Fruit fly (Drosophila melanogaster) whole organism, prepupa: ENCODE measurements around the gene U2af38.

Experiments
- Blimp-1 ChIP-seq: fragments of 200-800 bp; sonication (Bioruptor generic); optimal IDR thresholded peaks from 3 replicates; lab custom pipeline; 2017; ENCODE audit warnings: missing biosample characterization, missing genetic modification characterization, mild to moderate bottlenecking, moderate library complexity, missing genetic modification reagents
- CG10631 ChIP-seq: fragments of 200-800 bp; sonication (Bioruptor generic); optimal IDR thresholded peaks from 2 replicates; lab custom pipeline; 2016; ENCODE audit warnings: missing biosample characterization, missing genetic modification characterization
- CG11294 ChIP-seq: fragments of 200-800 bp; sonication (Bioruptor generic); IDR thresholded peaks from 2 replicates; pipeline ENCODE4 v1.3.6; 2022; ENCODE audit warnings: missing biosample characterization, missing genetic modification characterization
- CG11902 ChIP-seq: fragments of 200-800 bp; sonication (Bioruptor generic); optimal IDR thresholded peaks from 3 replicates; lab custom pipeline; 2016; ENCODE audit warnings: missing biosample characterization, missing genetic modification characterization
- CG1621 ChIP-seq: fragments of 200-800 bp; sonication (Bioruptor generic); optimal IDR thresholded peaks from 3 replicates; lab custom pipeline; 2018; ENCODE audit warnings: missing biosample characterization, mild to moderate bottlenecking, missing genetic modification characterization
- CG16779 ChIP-seq: fragments of 200-800 bp; sonication (Bioruptor generic); optimal IDR thresholded peaks from 3 replicates; lab custom pipeline; 2017; ENCODE audit warnings: missing biosample characterization, mild to moderate bottlenecking, missing genetic modification characterization
- CG3032 ChIP-seq: fragments of 200-800 bp; optimal IDR thresholded peaks from 2 replicates; lab custom pipeline; 2019; ENCODE audit warnings: missing biosample characterization, mild to moderate bottlenecking, missing genetic modification characterization, moderate library complexity
- CG31627 ChIP-seq: fragments of 200-800 bp; sonication (Bioruptor generic); optimal IDR thresholded peaks from 3 replicates; lab custom pipeline; 2016; ENCODE audit warnings: missing biosample characterization, missing genetic modification characterization
- CG32006 ChIP-seq: fragments of 200-800 bp; sonication (Bioruptor generic); optimal IDR thresholded peaks from 3 replicates; lab custom pipeline; 2017; ENCODE audit warnings: missing biosample characterization, mild to moderate bottlenecking, missing genetic modification characterization
- CG3919 ChIP-seq: fragments of 200-800 bp; sonication (Bioruptor generic); optimal IDR thresholded peaks from 3 replicates; lab custom pipeline; 2016; ENCODE audit warnings: missing biosample characterization, missing genetic modification characterization
- CG4318 ChIP-seq: fragments of 200-800 bp; sonication (Bioruptor generic); optimal IDR thresholded peaks from 3 replicates; lab custom pipeline; 2017; ENCODE audit warnings: missing biosample characterization, mild to moderate bottlenecking, missing genetic modification characterization
- CG6163 ChIP-seq: fragments of 200-800 bp; sonication (Bioruptor generic); IDR thresholded peaks from 3 replicates; pipeline ENCODE4 v1.3.6; 2022; ENCODE audit warnings: missing biosample characterization, missing genetic modification characterization
- CG6276 ChIP-seq: fragments of 200-800 bp; sonication (Bioruptor generic); optimal IDR thresholded peaks from 2 replicates; lab custom pipeline; 2017; ENCODE audit warnings: missing biosample characterization, mild to moderate bottlenecking, missing genetic modification characterization
- CG6854 ChIP-seq: fragments of 200-800 bp; sonication (Bioruptor generic); optimal IDR thresholded peaks from 2 replicates; lab custom pipeline; 2017; ENCODE audit warnings: missing biosample characterization, mild to moderate bottlenecking, missing genetic modification characterization
- CG7368 ChIP-seq: fragments of 200-800 bp; sonication (Bioruptor generic); optimal IDR thresholded peaks from 3 replicates; lab custom pipeline; 2016; ENCODE audit warnings: missing biosample characterization, missing genetic modification characterization
- Ets21C ChIP-seq: fragments of 200-800 bp; sonication (Bioruptor generic); optimal IDR thresholded peaks from 3 replicates; lab custom pipeline; 2016; ENCODE audit warnings: missing biosample characterization, missing genetic modification characterization
- Hr38 ChIP-seq: sonication (Bioruptor generic); optimal IDR thresholded peaks from 2 replicates; lab custom pipeline; 2016; ENCODE audit warnings: missing biosample characterization, missing genetic modification characterization
- Hr39 ChIP-seq: fragments of 200-800 bp; sonication (Bioruptor generic); optimal IDR thresholded peaks from 2 replicates; lab custom pipeline; 2016; ENCODE audit warnings: missing biosample characterization, missing genetic modification characterization
- Lpt ChIP-seq: fragments of 200-800 bp; sonication (Bioruptor generic); optimal IDR thresholded peaks from 3 replicates; lab custom pipeline; 2016; ENCODE audit warnings: missing biosample characterization, missing genetic modification characterization
- Sox102F ChIP-seq: fragments of 200-800 bp; sonication (Bioruptor generic); optimal IDR thresholded peaks from 2 replicates; lab custom pipeline; 2016; ENCODE audit warnings: missing biosample characterization, mild to moderate bottlenecking, missing genetic modification characterization
- Sox14 ChIP-seq: fragments of 200-800 bp; sonication (Bioruptor generic); optimal IDR thresholded peaks from 3 replicates; lab custom pipeline; 2016; ENCODE audit warnings: missing biosample characterization, missing genetic modification characterization
- Sox15 ChIP-seq: fragments of 200-800 bp; sonication (Bioruptor generic); optimal IDR thresholded peaks from 3 replicates; lab custom pipeline; 2016; ENCODE audit warnings: missing biosample characterization, missing genetic modification characterization
- achi ChIP-seq: fragments of 200-800 bp; sonication (Bioruptor generic); optimal IDR thresholded peaks from 3 replicates; lab custom pipeline; 2016; ENCODE audit warnings: missing biosample characterization, missing genetic modification characterization
- acj6 ChIP-seq: fragments of 200-800 bp; sonication (Bioruptor generic); optimal IDR thresholded peaks from 3 replicates; lab custom pipeline; 2016; ENCODE audit warnings: missing biosample characterization, missing genetic modification characterization
- dac ChIP-seq: fragments of 200-800 bp; sonication (Bioruptor generic); optimal IDR thresholded peaks from 2 replicates; lab custom pipeline; 2017; ENCODE audit warnings: missing biosample characterization, mild to moderate bottlenecking, missing genetic modification characterization
- dsx ChIP-seq: fragments of 200-800 bp; optimal IDR thresholded peaks from 3 replicates; lab custom pipeline; 2019; ENCODE audit warnings: missing biosample characterization, mild to moderate bottlenecking, missing genetic modification characterization, moderate library complexity; ENCODE audit not compliant: poor library complexity, severe bottlenecking
- esn ChIP-seq: fragments of 200-800 bp; sonication (Bioruptor generic); optimal IDR thresholded peaks from 2 replicates; lab custom pipeline; 2016; ENCODE audit warnings: missing biosample characterization, mild to moderate bottlenecking, missing genetic modification characterization, moderate library complexity
- fd59A ChIP-seq: fragments of 200-800 bp; sonication (Bioruptor generic); optimal IDR thresholded peaks from 2 replicates; lab custom pipeline; 2017; ENCODE audit warnings: missing biosample characterization, mild to moderate bottlenecking, missing genetic modification characterization, missing genetic modification reagents
- fd85E ChIP-seq: fragments of 200-800 bp; sonication (Bioruptor generic); optimal IDR thresholded peaks from 3 replicates; lab custom pipeline; 2016; ENCODE audit warnings: missing biosample characterization, missing genetic modification characterization
- net ChIP-seq: fragments of 200-800 bp; sonication (Bioruptor generic); optimal IDR thresholded peaks from 3 replicates; lab custom pipeline; 2016; ENCODE audit warnings: missing biosample characterization, missing genetic modification characterization
- pdm3 ChIP-seq: fragments of 200-800 bp; sonication (Bioruptor generic); optimal IDR thresholded peaks from 3 replicates; lab custom pipeline; 2016; ENCODE audit warnings: missing biosample characterization, missing genetic modification characterization
- spab ChIP-seq: fragments of 200-800 bp; sonication (Bioruptor generic); optimal IDR thresholded peaks from 2 replicates; lab custom pipeline; 2017; ENCODE audit warnings: missing biosample characterization, mild to moderate bottlenecking, missing genetic modification characterization, missing genetic modification reagents
- svp ChIP-seq: fragments of 200-800 bp; sonication (Bioruptor generic); peaks from one replicate; lab custom pipeline; 2016; ENCODE audit warnings: missing biosample characterization, missing genetic modification characterization

U2af38 gene

DNA sequence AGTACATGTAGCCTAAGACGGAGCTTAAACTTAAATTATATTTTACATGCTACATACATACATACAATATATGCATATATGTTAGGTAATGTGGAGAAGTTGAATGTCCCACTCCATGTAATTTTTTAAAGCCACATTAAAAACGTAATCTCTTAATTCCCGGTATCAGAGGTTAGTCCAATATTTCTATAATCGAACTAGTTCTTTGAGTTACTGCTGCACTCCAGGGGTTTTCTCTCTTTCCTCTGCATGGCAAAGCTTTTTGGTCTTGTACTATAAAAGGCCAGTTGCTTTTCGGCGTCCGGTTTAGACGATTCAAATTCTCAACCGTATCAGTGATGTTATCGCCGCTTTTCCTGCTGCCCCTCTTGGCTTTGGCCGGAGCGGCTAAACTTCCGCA lies 27.3 kb upstream of the U2af38 start, which contains the start of gene CG33127:
Gene CG33127, plus strand, starts transcription at position 309 of the 400 bp plus-strand sequence.
- TF ChIP-seq CG1621 (tag; lab: Kevin White, UChicago) (no peak), CG3032 (no peak), CG10631 (GFP tag; lab: Kevin White, UChicago) (no peak), Sox15 (no peak), dsx (no peak), pdm3 (GFP tag; lab: Kevin White, UChicago) (no peak), acj6 (GFP tag; lab: Kevin White, UChicago) (no peak), Hr38 (no peak), Blimp-1 (GFP tag; lab: Kevin White, UChicago) (no peak), spab (GFP tag; lab: Kevin White, UChicago) (no peak), CG16779 (tag; lab: Kevin White, UChicago) (no peak), CG11902 (GFP tag; lab: Kevin White, UChicago) (no peak), Sox14 (GFP tag; lab: Kevin White, UChicago) (no peak)
- TF ChIP-seq, all 60 proteins: peak for 0

DNA sequence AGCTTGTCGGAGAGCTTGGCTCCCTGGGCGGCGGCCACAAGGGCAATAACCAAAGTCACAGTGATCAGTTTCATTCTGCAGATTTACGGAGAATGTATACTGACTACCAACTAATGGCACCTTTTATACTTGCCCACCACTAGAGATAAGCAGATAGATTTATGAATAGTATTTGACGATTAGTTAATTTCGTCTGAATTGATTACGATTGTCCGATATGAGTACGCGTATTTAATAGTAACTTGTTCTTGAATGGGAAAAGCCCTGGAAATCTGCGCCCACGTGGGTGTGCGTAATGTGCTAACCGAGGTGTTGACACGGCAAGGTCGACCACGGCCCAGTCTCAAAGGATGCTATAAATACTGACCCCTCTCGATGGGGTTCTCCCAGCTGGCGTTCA lies 26.7 kb upstream of the U2af38 start, which contains the start of gene CG11911:
Gene CG11911, minus strand, starts transcription at position 101 of the 400 bp plus-strand sequence.
- TF ChIP-seq dac (GFP tag; lab: Kevin White, UChicago), result no peak
- TF ChIP-seq CG10631 (GFP tag; lab: Kevin White, UChicago), result no peak
- TF ChIP-seq CG6163 (GFP tag; lab: Robert Waterston, UW), result no peak
- TF ChIP-seq net, result no peak
- TF ChIP-seq dsx, result no peak
- TF ChIP-seq CG1621 (tag; lab: Kevin White, UChicago), result no peak
- no peak for TF ChIP-seq spab (GFP tag; lab: Kevin White, UChicago)
- TF ChIP-seq CG3919, result no peak
- no peak for TF ChIP-seq CG32006 (GFP tag; lab: Kevin White, UChicago)
- TF ChIP-seq CG31627 (GFP tag; lab: Kevin White, UChicago), result no peak
- TF ChIP-seq Sox15, result no peak
- no peak for TF ChIP-seq pdm3 (GFP tag; lab: Kevin White, UChicago)

DNA sequence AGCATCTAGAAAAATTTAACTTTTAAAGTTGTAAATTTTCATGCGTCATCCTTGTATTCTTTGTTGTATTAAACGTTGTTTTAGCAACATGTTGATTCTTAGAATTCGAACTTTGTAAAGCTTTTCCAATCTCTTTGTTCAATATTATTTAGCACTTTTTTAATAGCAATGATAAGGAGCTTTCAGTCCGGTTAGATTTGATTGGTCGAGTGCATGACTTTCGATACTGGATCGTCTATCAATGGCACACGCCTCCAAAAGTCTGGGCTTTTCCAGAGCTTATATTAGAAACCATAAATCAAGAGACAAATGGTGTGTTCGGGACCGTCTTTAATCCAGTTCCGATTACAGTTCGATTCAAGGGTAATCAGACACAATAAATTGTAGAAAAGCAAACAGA lies 25.3 kb upstream of the U2af38 start:
- TF ChIP-seq Blimp-1 (GFP tag; lab: Kevin White, UChicago) (no peak), CG7368 (GFP tag; lab: Kevin White, UChicago) (no peak), dac (GFP tag; lab: Kevin White, UChicago) (no peak), fd59A (no peak), Lpt (GFP tag; lab: Kevin White, UChicago) (no peak), CG32006 (GFP tag; lab: Kevin White, UChicago) (no peak), Sox102F (no peak), CG6854 (no peak)

DNA sequence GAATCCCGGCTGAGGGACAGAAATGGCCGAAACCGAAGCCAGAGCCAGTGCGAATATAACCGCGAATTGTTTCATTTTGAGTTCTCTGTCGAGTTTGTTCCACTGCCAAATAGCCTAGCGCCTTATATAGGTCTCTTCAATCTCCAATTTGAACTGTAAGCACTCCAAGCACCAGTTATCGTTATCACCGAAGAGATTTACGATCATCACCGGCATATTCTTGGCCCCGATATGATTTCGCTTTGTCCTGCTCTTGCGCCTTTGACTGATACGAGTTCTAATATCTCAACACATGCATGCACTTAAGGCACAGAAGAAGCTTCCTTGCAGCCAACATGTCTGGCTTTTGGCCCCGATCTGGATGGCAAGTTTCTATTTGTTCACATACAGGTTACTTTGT lies 24.7 kb upstream of the U2af38 start, which contains the start of gene CG11912:
Gene CG11912, minus strand, starts transcription at position 101 of the 400 bp plus-strand sequence.
- TF ChIP-seq CG11294 (no peak), dsx (no peak), CG7368 (GFP tag; lab: Kevin White, UChicago) (no peak), CG4318 (no peak), CG6854 (no peak), Ets21C (GFP tag; lab: Kevin White, UChicago) (no peak), Sox15 (no peak), CG6276 (no peak), svp (GFP tag; lab: Kevin White, UChicago) (no peak), Hr39 (GFP tag; lab: Kevin White, UChicago) (no peak), esn (no peak), achi (GFP tag; lab: Kevin White, UChicago) (no peak), dac (GFP tag; lab: Kevin White, UChicago) (no peak), fd85E (GFP tag; lab: Kevin White, UChicago) (no peak), CG3032 (no peak)
- TF ChIP-seq, all 60 proteins: peak for 0
